Worm (Caenorhabditis elegans) whole organism, young adult: ENCODE results near the gene mks-1.

Source experiments
- F52B5.7 ChIP-seq: sonication (generic microtip); optimal IDR thresholded peaks from 2 replicates; lab custom pipeline; 2016; ENCODE audit warnings: mild to moderate bottlenecking, missing genetic modification characterization, missing compliant biosample characterization
- Y79H2A.3 ChIP-seq: fragments of 200-800 bp; sonication (Bioruptor generic); conservative IDR thresholded peaks from 2 replicates; pipeline ENCODE4 v1.3.6; 2022; ENCODE audit warnings: missing genetic modification reagents, missing genetic modification characterization, missing compliant biosample characterization
- repo-1 ChIP-seq: sonication (generic microtip); optimal IDR thresholded peaks from 2 replicates; lab custom pipeline; 2017; ENCODE audit warnings: mild to moderate bottlenecking, missing genetic modification characterization, missing compliant biosample characterization

DNA sequence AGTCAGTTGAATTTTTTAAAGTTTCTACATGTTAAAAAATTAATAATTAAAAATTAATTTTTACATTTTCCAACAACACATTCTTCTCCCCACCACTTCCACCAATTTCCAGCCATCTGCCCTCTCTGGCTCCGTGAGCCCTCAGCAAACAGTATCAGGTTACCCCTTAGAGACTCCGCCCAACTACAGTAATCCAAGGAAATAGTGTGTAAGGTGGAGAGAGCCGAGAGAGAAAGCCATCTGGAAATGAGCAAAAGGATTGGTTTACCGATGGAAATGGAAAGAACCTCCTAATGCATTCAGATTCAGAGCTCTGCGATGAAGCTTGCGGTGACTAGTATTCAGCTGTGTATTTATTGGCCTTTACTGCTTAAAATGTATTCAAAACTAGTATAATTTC is 45.9 kb upstream of the mks-1 start:
- TF ChIP-seq repo-1 (tag; lab: Kevin White, UChicago) (no peak), Y79H2A.3 (GFP tag; lab: Robert Waterston, UW) (no peak), F52B5.7 (tag; lab: Kevin White, UChicago) (no peak)
